Fruit fly (Drosophila melanogaster): Measurements from ENCODE around the gene mRpL49.

DNA sequence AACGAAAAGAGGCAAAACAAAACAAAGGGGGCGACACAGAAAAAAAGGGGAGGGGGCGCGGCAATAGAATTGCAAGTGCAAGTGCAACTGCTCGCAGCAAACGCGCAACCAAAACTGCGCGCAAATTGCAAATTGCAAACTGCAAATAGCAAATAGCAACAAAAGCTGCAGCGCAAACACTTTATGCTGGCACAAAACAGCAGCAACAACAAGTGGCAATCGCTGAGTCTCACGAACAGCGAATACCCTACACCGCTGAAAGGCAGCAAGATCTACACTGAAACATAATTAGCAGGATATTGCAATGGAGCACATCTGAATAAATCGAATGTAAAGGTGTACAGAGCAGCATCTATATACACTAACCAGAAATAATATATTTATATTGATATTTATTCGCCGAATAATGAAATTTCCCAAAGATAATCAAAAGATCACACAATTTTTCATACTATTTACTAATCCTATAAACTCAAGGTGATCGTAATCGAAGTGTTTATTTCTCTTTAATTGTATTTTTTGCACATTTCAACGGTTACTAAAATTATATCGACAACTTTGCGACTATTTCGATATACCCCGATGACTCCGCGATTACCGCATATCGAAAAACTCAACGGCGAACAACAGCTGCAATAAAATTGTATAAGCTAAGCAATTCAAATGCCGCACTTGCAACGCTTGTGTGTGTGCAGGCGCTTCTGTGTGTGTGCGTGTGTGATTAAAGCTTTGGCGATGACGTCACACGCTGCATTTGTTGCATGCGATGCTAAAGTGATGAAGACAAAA lies 810 bp upstream of the mRpL49 start, which contains the start of gene CG4404:
- TF ChIP-seq Blimp-1 (GFP tag; optimal IDR thresholded peaks at IDR 0.05) (no peak), CG1621 (tag; optimal IDR thresholded peaks at IDR 0.05) (no peak), fkh (GFP tag; optimal IDR thresholded peaks at IDR 0.05) (no peak), CG6854 (GFP tag; optimal IDR thresholded peaks at IDR 0.05) (no peak), Met (GFP tag; optimal IDR thresholded peaks at IDR 0.05) (no peak), CG11762 (GFP tag; optimal IDR thresholded peaks at IDR 0.05; ENCODE audit: insufficient read depth) (no peak), CG3919 (GFP tag; optimal IDR thresholded peaks at IDR 0.05) (no peak)

All from whole organism, prepupa.